Worm (Caenorhabditis elegans): ENCODE data around the gene nhr-53.

- TF ChIP-seq lin-13 (tag; optimal IDR thresholded peaks at IDR 0.05) (no peak), lin-32 (GFP tag; optimal IDR thresholded peaks at IDR 0.05) (no peak), sptf-1 (tag; optimal IDR thresholded peaks at IDR 0.05) (no peak), snpc-4 (tag; optimal IDR thresholded peaks at IDR 0.05) (no peak), elt-1 (tag; optimal IDR thresholded peaks at IDR 0.05; ENCODE audit: borderline replicate concordance, insufficient read depth) (no peak), unc-62 (GFP tag; optimal IDR thresholded peaks at IDR 0.05) (no peak), unc-39 (tag; optimal IDR thresholded peaks at IDR 0.05) (no peak), nhr-28 (tag; optimal IDR thresholded peaks at IDR 0.05) (no peak), hlh-1 (tag; optimal IDR thresholded peaks at IDR 0.05) (no peak), nhr-237 (tag; optimal IDR thresholded peaks at IDR 0.05) (no peak), nhr-2 (tag; optimal IDR thresholded peaks at IDR 0.05) (no peak)
These were observed 28.3 kb upstream of the nhr-53 start, which contains the start of gene Y6E2A.10 for ce11 chrV:15730459-15730858.

All from whole organism, mixed stage, embryonic.